Worm (Caenorhabditis elegans): ENCODE results near the gene cpr-1.
"Not testable (repeated sequence)": the region's sequence is repeated elsewhere in the genome, so short reads cannot be mapped to it uniquely, and the experiment has no call there.

Gene cpr-1

DNA sequence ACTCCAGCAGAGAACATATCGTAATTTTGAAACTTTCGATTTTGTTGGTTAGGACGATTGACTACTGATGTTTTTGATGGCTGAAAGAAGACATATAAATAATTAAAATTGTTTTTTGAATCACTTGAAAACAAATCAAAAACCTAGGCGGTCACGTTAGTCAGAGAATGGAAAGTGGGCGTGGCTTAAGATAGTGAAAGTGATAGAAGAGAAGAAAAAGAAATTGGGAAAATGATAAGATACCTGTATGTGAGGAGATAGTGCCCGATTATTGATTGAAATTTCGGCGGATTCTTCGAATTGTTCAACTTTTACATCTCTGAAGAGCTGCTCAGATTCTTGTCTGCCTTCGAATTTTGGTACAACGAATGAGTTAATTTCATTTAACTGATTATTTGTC, 36.3 kb downstream of the cpr-1 start:
- TF ChIP-seq W03F9.2 (tag; optimal IDR thresholded peaks at IDR 0.05) = no peak
- no peak for TF ChIP-seq him-1 (tag; optimal IDR thresholded peaks at IDR 0.05)
- no peak for TF ChIP-seq dao-5 (tag; optimal IDR thresholded peaks at IDR 0.05)

ce11 chrV:12013298-12013697, 37.9 kb downstream of the cpr-1 start, which contains the start of gene add-2:
Gene add-2 (minus strand): TSS chrV:12013406.
- no peak for TF ChIP-seq W03F9.2 (tag; optimal IDR thresholded peaks at IDR 0.05)
- TF ChIP-seq him-1 (tag; optimal IDR thresholded peaks at IDR 0.05) = no peak
- no peak for TF ChIP-seq dao-5 (tag; optimal IDR thresholded peaks at IDR 0.05)

DNA sequence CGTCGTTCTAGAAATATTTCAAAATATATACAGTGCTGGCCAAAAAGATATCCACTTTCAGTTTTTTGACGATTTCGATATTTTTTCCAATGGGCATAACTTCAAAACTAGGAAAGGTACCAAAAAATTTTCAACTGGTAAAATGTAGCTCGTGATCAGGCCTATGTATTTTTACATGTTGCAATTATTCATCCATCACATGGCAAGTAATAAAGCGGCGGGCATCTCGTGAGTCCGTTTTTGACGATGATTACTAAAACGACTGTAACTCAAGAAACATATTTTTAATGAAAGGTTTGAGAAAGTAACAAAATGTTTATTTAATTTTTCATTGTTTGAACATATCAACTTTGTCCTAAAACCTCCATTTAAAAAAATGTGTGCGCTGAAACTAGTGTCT, 44.7 kb downstream of the cpr-1 start, which contains the start of gene F10C2.3:
Gene F10C2.3 (plus strand): TSS at position 301 of the 400 bp plus-strand sequence.
- TF ChIP-seq W03F9.2, him-1, dao-5 (tag; optimal IDR thresholded peaks at IDR 0.05): not testable (repeated sequence)

ce11 chrV:12020940-12021339, 45.6 kb downstream of the cpr-1 start:
- TF ChIP-seq W03F9.2 (tag; optimal IDR thresholded peaks at IDR 0.05) (no peak), dao-5 (tag; optimal IDR thresholded peaks at IDR 0.05) (no peak), him-1 (tag; optimal IDR thresholded peaks at IDR 0.05) (no peak)

DNA sequence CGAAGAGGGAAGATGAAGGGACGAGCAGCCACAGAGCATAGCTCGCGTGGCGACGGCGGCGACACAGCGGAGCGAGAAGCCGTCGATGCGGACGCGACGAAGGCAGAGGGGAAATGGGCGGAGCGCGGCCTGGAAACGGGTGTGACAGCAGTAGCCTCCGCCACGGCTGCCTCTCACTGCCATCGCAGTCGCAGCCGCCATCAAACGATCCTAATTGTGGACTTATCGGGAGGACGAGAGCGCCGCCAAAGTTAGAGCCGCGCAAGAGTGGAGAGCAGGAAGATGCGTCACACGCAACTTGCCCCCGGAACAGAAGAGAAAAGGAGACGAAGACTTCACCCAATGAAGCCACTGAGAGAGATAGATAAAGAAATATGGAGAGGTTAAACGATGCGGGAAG, 48.9 kb downstream of the cpr-1 start:
- no peak for TF ChIP-seq W03F9.2 (tag; optimal IDR thresholded peaks at IDR 0.05)
- TF ChIP-seq him-1 (tag; optimal IDR thresholded peaks at IDR 0.05) = peak; percentile 41

DNA sequence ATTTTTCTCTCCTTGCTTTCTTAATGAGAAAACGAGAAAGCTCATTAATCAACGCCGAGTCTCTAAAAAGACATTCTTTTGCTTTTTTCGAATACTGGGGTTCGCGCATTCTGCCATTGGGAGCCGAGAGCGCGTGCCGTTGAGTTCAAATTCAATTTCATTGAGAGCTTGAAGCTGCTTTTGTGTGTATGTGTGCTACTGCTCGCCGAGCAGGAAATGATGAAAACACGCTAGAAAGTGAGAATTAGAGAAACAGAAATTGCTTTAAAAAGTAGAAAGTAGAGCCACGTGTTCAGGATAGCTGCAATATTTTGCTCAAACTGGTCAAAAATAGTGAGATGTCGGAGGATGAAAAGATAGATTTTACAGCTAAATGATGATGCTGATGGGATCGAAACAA, 50.3 kb downstream of the cpr-1 start:
- TF ChIP-seq him-1 (tag; optimal IDR thresholded peaks at IDR 0.05) (peak; percentile 4), dao-5 (tag; optimal IDR thresholded peaks at IDR 0.05) (no peak)

All from whole organism, L4/young adult.